Fruit fly (Drosophila melanogaster) whole organism, embryonic: ENCODE results near the gene CG9114.

Experiments used
- Abd-B ChIP-seq: fragments of 200-800 bp; sonication (Bioruptor generic); optimal IDR thresholded peaks from 2 replicates; lab custom pipeline; 2018; ENCODE audit warnings: missing biosample characterization, mild to moderate bottlenecking, missing genetic modification characterization, moderate library complexity
- Bgb ChIP-seq: fragments of 200-800 bp; sonication (Bioruptor generic); IDR thresholded peaks from 2 replicates; pipeline ENCODE4 v1.3.6; 2022; ENCODE audit warnings: missing biosample characterization, missing genetic modification characterization; ENCODE audit not compliant: partially characterized antibody
- CG10654 ChIP-seq: fragments of 200-800 bp; sonication (Bioruptor generic); optimal IDR thresholded peaks from 2 replicates; lab custom pipeline; 2016; ENCODE audit warnings: missing biosample characterization, missing genetic modification characterization
- CG12299 ChIP-seq: fragments of 200-800 bp; sonication (Bioruptor generic); optimal IDR thresholded peaks from 2 replicates; lab custom pipeline; 2018; ENCODE audit warnings: missing biosample characterization, mild to moderate bottlenecking, missing genetic modification characterization
- CG12744 ChIP-seq: fragments of 200-800 bp; sonication (Bioruptor generic); optimal IDR thresholded peaks from 2 replicates; lab custom pipeline; 2016; ENCODE audit warnings: missing biosample characterization, missing genetic modification characterization
- CG13123 ChIP-seq: fragments of 200-800 bp; sonication (Bioruptor generic); optimal IDR thresholded peaks from 2 replicates; lab custom pipeline; 2016; ENCODE audit warnings: missing biosample characterization, missing genetic modification characterization
- CG14860 ChIP-seq: fragments of 200-800 bp; sonication (Bioruptor generic); IDR thresholded peaks from 3 replicates; pipeline ENCODE4 v1.3.6; 2022; ENCODE audit warnings: missing biosample characterization, missing genetic modification characterization; ENCODE audit not compliant: partially characterized antibody
- CG17912 ChIP-seq: fragments of 200-800 bp; sonication (Bioruptor generic); optimal IDR thresholded peaks from 2 replicates; lab custom pipeline; 2018; ENCODE audit warnings: missing biosample characterization, mild to moderate bottlenecking, missing genetic modification characterization
- CG1832 ChIP-seq: fragments of 200-800 bp; sonication (Bioruptor generic); optimal IDR thresholded peaks from 2 replicates; lab custom pipeline; 2017; ENCODE audit warnings: missing biosample characterization, mild to moderate bottlenecking, missing genetic modification characterization, inconsistent platforms
- CG18476 ChIP-seq: fragments of 200-800 bp; sonication (Bioruptor generic); optimal IDR thresholded peaks from 2 replicates; lab custom pipeline; 2016; ENCODE audit warnings: missing biosample characterization, mild to moderate bottlenecking, missing genetic modification characterization
- CG3163 ChIP-seq: fragments of 200-800 bp; sonication (Bioruptor generic); optimal IDR thresholded peaks from 3 replicates; lab custom pipeline; 2016; ENCODE audit warnings: missing biosample characterization, missing genetic modification characterization
- CG6654 ChIP-seq: fragments of 200-800 bp; sonication (Bioruptor generic); optimal IDR thresholded peaks from 2 replicates; lab custom pipeline; 2017; ENCODE audit warnings: missing biosample characterization, mild to moderate bottlenecking, missing genetic modification characterization
- CG7357 ChIP-seq: fragments of 200-800 bp; sonication (Bioruptor generic); IDR thresholded peaks from 3 replicates; pipeline ENCODE4 v1.3.6; 2022; ENCODE audit warnings: missing biosample characterization, missing genetic modification characterization
- CG9215 ChIP-seq: fragments of 200-800 bp; sonication (Bioruptor generic); IDR thresholded peaks from 2 replicates; pipeline ENCODE4 v1.3.6; 2022; ENCODE audit warnings: missing biosample characterization, missing genetic modification characterization
- Dbx ChIP-seq: fragments of 200-800 bp; sonication (Bioruptor generic); IDR thresholded peaks from 3 replicates; pipeline ENCODE4 v1.3.6; 2022; ENCODE audit warnings: missing biosample characterization, missing genetic modification characterization
- H15 ChIP-seq: fragments of 200-800 bp; sonication (Bioruptor generic); IDR thresholded peaks from 3 replicates; pipeline ENCODE4 v1.3.6; 2022; ENCODE audit warnings: missing biosample characterization, missing genetic modification characterization
- HHEX ChIP-seq: fragments of 200-800 bp; sonication (Bioruptor generic); optimal IDR thresholded peaks from 3 replicates; lab custom pipeline; 2017; ENCODE audit warnings: missing biosample characterization, mild to moderate bottlenecking, missing genetic modification characterization, missing genetic modification reagents
- Mad ChIP-seq: fragments of 200-800 bp; sonication (Bioruptor generic); optimal IDR thresholded peaks from 2 replicates; lab custom pipeline; 2016; ENCODE audit warnings: missing biosample characterization, missing genetic modification characterization
- Mrtf ChIP-seq: fragments of 200-800 bp; sonication (Bioruptor generic); IDR thresholded peaks from 3 replicates; pipeline ENCODE4 v1.3.6; 2022; ENCODE audit warnings: missing biosample characterization, missing genetic modification characterization
- Myb ChIP-seq: fragments of 200-800 bp; sonication (Bioruptor generic); optimal IDR thresholded peaks from 2 replicates; lab custom pipeline; 2016; ENCODE audit warnings: missing biosample characterization, missing genetic modification characterization
- NFAT ChIP-seq: fragments of 200-800 bp; sonication (Bioruptor generic); IDR thresholded peaks from 2 replicates; pipeline ENCODE4 v1.3.6; 2022; ENCODE audit warnings: missing biosample characterization, missing genetic modification characterization
- Neu2 ChIP-seq: fragments of 200-800 bp; sonication (Bioruptor generic); optimal IDR thresholded peaks from 3 replicates; lab custom pipeline; 2016; ENCODE audit warnings: missing biosample characterization, missing genetic modification characterization, borderline replicate concordance
- Nf-YA ChIP-seq: fragments of 200-800 bp; sonication (Bioruptor generic); IDR thresholded peaks from 2 replicates; pipeline ENCODE4 v1.3.6; 2022; ENCODE audit warnings: missing biosample characterization, missing genetic modification characterization
- Nf-YB ChIP-seq: fragments of 200-800 bp; sonication (Bioruptor generic); optimal IDR thresholded peaks from 3 replicates; lab custom pipeline; 2019; ENCODE audit warnings: missing biosample characterization, mild to moderate bottlenecking, missing genetic modification characterization, moderate library complexity
- Oli ChIP-seq: fragments of 200-800 bp; sonication (Bioruptor generic); optimal IDR thresholded peaks from 2 replicates; lab custom pipeline; 2018; ENCODE audit warnings: missing biosample characterization, mild to moderate bottlenecking, missing genetic modification characterization, moderate library complexity
- Poxn ChIP-seq: fragments of 200-800 bp; sonication (Bioruptor generic); IDR thresholded peaks from 2 replicates; pipeline ENCODE4 v1.3.6; 2022; ENCODE audit warnings: missing biosample characterization, missing genetic modification characterization
- Scr ChIP-seq: fragments of 200-800 bp; sonication (Bioruptor generic); IDR thresholded peaks from 2 replicates; pipeline ENCODE4 v1.3.6; 2022; ENCODE audit warnings: missing biosample characterization, missing genetic modification characterization; ENCODE audit not compliant: partially characterized antibody
- Six4 ChIP-seq: fragments of 200-800 bp; sonication (Bioruptor generic); optimal IDR thresholded peaks from 2 replicates; lab custom pipeline; 2016; ENCODE audit warnings: missing biosample characterization, missing genetic modification characterization
- ato ChIP-seq: fragments of 200-800 bp; sonication (Bioruptor generic); IDR thresholded peaks from 2 replicates; pipeline ENCODE4 v1.3.6; 2022; ENCODE audit warnings: missing biosample characterization, missing genetic modification characterization; ENCODE audit not compliant: partially characterized antibody
- bsh ChIP-seq, 2 experiments: fragments of 200-800 bp; sonication (Bioruptor generic); optimal IDR thresholded peaks; 2 replicates each; lab custom pipeline; 2017 to 2018; ENCODE audit warnings: mild to moderate bottlenecking in 2 of 2, missing biosample characterization in 2 of 2, missing genetic modification characterization in 2 of 2, moderate library complexity in 1 of 2
- chn ChIP-seq: fragments of 200-800 bp; sonication (Bioruptor generic); optimal IDR thresholded peaks from 2 replicates; lab custom pipeline; 2016; ENCODE audit warnings: missing biosample characterization, missing genetic modification characterization
- esg ChIP-seq: fragments of 200-800 bp; sonication (Bioruptor generic); conservative IDR thresholded peaks from 2 replicates; pipeline ENCODE4 v1.3.6; 2022; ENCODE audit warnings: missing biosample characterization, missing genetic modification characterization
- eve ChIP-seq, 2 experiments: fragments of >200 bp; optimal IDR thresholded peaks; 2 replicates each; lab custom pipeline; 2017; ENCODE audit warnings: missing biosample characterization in 2 of 2, missing genetic modification characterization in 2 of 2
- gcm2 ChIP-seq: fragments of 200-800 bp; sonication (Bioruptor generic); optimal IDR thresholded peaks from 2 replicates; lab custom pipeline; 2016; ENCODE audit warnings: missing biosample characterization, missing genetic modification characterization
- ind ChIP-seq: fragments of 200-800 bp; sonication (Bioruptor generic); optimal IDR thresholded peaks from 3 replicates; lab custom pipeline; 2016; ENCODE audit warnings: missing biosample characterization, missing genetic modification characterization
- inv ChIP-seq: fragments of 200-800 bp; sonication (Bioruptor generic); IDR thresholded peaks from 2 replicates; pipeline ENCODE4 v1.3.6; 2022; ENCODE audit warnings: missing biosample characterization, missing genetic modification characterization; ENCODE audit not compliant: partially characterized antibody
- jigr1 ChIP-seq: fragments of 200-800 bp; sonication (Bioruptor generic); IDR thresholded peaks from 3 replicates; pipeline ENCODE4 v1.3.6; 2022; ENCODE audit warnings: missing biosample characterization, missing genetic modification characterization
- jing ChIP-seq: fragments of 200-800 bp; sonication (Bioruptor generic); optimal IDR thresholded peaks from 2 replicates; lab custom pipeline; 2018; ENCODE audit warnings: missing biosample characterization, mild to moderate bottlenecking, missing genetic modification characterization
- luna ChIP-seq: fragments of 200-800 bp; sonication (Bioruptor generic); optimal IDR thresholded peaks from 2 replicates; lab custom pipeline; 2016; ENCODE audit warnings: missing biosample characterization, missing genetic modification characterization
- odd ChIP-seq: fragments of 200-800 bp; sonication (Bioruptor generic); optimal IDR thresholded peaks from 2 replicates; lab custom pipeline; 2017; ENCODE audit warnings: missing biosample characterization, mild to moderate bottlenecking, missing genetic modification characterization
- onecut ChIP-seq: fragments of 200-800 bp; sonication (Bioruptor generic); IDR thresholded peaks from 2 replicates; pipeline ENCODE4 v1.3.6; 2022; ENCODE audit warnings: missing biosample characterization, missing genetic modification characterization
- pan ChIP-seq, 4 experiments: fragments of >200 bp in 3 of 4; fragments of 200-800 bp in 1 of 4; sonication (Bioruptor generic) in 1 of 4; optimal IDR thresholded peaks in 3 of 4; IDR thresholded peaks in 1 of 4; 2 replicates each; pipeline versions ENCODE4 v1.3.6 to Lab custom; 2017 to 2022; ENCODE audit warnings: missing biosample characterization in 2 of 4, missing genetic modification characterization in 2 of 4, mixed read lengths in 1 of 4
- ro ChIP-seq: fragments of 200-800 bp; sonication (Bioruptor generic); IDR thresholded peaks from 2 replicates; pipeline ENCODE4 v1.3.6; 2022; ENCODE audit warnings: missing biosample characterization, missing genetic modification characterization
- salm ChIP-seq: fragments of 200-800 bp; sonication (Bioruptor generic); optimal IDR thresholded peaks from 2 replicates; lab custom pipeline; 2018; ENCODE audit warnings: missing biosample characterization, mild to moderate bottlenecking, missing genetic modification characterization
- sc ChIP-seq, 3 experiments: fragments of >200 bp in 2 of 3; fragments of 200-800 bp in 1 of 3; sonication (Bioruptor generic) in 1 of 3; optimal IDR thresholded peaks; 2 replicates in 2 of 3; 3 replicates in 1 of 3; lab custom pipeline; 2017; ENCODE audit warnings: mild to moderate bottlenecking in 1 of 3, missing biosample characterization in 1 of 3, missing genetic modification characterization in 1 of 3, missing genetic modification reagents in 1 of 3
- shn ChIP-seq: fragments of 200-800 bp; sonication (Bioruptor generic); optimal IDR thresholded peaks from 3 replicates; lab custom pipeline; 2016; ENCODE audit warnings: missing biosample characterization, missing genetic modification characterization
- tio ChIP-seq: fragments of 200-800 bp; sonication (Bioruptor generic); optimal IDR thresholded peaks from 2 replicates; lab custom pipeline; 2017; ENCODE audit warnings: missing biosample characterization, missing genetic modification characterization, inconsistent platforms
- vvl ChIP-seq: fragments of 200-800 bp; sonication (Bioruptor generic); IDR thresholded peaks from 2 replicates; pipeline ENCODE4 v1.3.6; 2022; ENCODE audit warnings: missing biosample characterization, missing genetic modification characterization
- yki ChIP-seq: fragments of >200 bp; optimal IDR thresholded peaks from 3 replicates; lab custom pipeline; 2018

CG9114 gene

dm6 chrX:15323302-15323880 lies 9.6 kb downstream of the CG9114 start (continued):
- TF ChIP-seq ind (GFP tag; lab: Kevin White, UChicago) (peak; percentile 89), Abd-B (GFP tag; lab: Kevin White, UChicago) (peak; percentile 27), CG13123 (peak; percentile 25), yki (lab: Kevin White, UChicago) (no peak), Nf-YB (GFP tag; lab: Kevin White, UChicago) (peak; percentile 39), ro (GFP tag; lab: Robert Waterston, UW) (peak; percentile 72; the same call in 1 of the 2 replicates), tio (GFP tag; lab: Kevin White, UChicago) (no peak), inv (GFP tag; lab: Robert Waterston, UW) (peak; percentile 44; the same call in 1 of the 2 replicates), CG7357 (peak; percentile 66), eve (GFP tag; optimal IDR thresholded peaks at IDR 0.05; lab: Kevin White, UChicago) (no peak), Bgb (GFP tag; lab: Robert Waterston, UW) (peak; percentile 67), esg (GFP tag; lab: Robert Waterston, UW) (peak; percentile 73), CG12744 (GFP tag; lab: Kevin White, UChicago) (peak; percentile 52), pan (optimal IDR thresholded peaks at IDR 0.05; lab: Kevin White, UChicago) (no peak), pan (GFP tag; optimal IDR thresholded peaks at IDR 0.05 in 1 of 2, IDR thresholded peaks at IDR 0.05 in 1 of 2) (peak in 1 of 2 experiments; percentile 91), gcm2 (GFP tag; lab: Kevin White, UChicago) (peak; percentile 64), Six4 (GFP tag; lab: Kevin White, UChicago) (peak; percentile 79), ato (peak; percentile 54; the same call in 1 of the 2 replicates), bsh (GFP tag; optimal IDR thresholded peaks at IDR 0.05; lab: Kevin White, UChicago) (peak; percentile 13 to 75), sc (optimal IDR thresholded peaks at IDR 0.05; lab: Kevin White, UChicago) (no peak), sc (GFP tag; optimal IDR thresholded peaks at IDR 0.05; lab: Kevin White, UChicago) (peak; percentile 32), Nf-YA (GFP tag; lab: Robert Waterston, UW) (peak; percentile 65), chn (peak; percentile 84), CG9215 (GFP tag; lab: Robert Waterston, UW) (peak; percentile 85), odd (peak; percentile 47), CG14860 (GFP tag; lab: Robert Waterston, UW) (no peak), H15 (GFP tag; lab: Robert Waterston, UW) (peak; percentile 85), HHEX (GFP tag; lab: Kevin White, UChicago) (peak; percentile 84), Scr (0 out of 2 replicates have a peak, but pooled peaks have one; percentile 30), onecut (GFP tag; lab: Robert Waterston, UW) (peak; percentile 87), CG10654 (peak; percentile 64), CG12299 (tag; lab: Kevin White, UChicago) (peak; percentile 45), Oli (tag; lab: Kevin White, UChicago) (peak; percentile 61), shn (GFP tag; lab: Kevin White, UChicago) (peak; percentile 92), CG3163 (GFP tag; lab: Kevin White, UChicago) (peak; percentile 82), CG1832 (GFP tag; lab: Kevin White, UChicago) (peak; percentile 26), NFAT (GFP tag; lab: Robert Waterston, UW) (peak; percentile 96), Dbx (peak; percentile 94), Mad (GFP tag; lab: Kevin White, UChicago) (peak; percentile 70), Mrtf (GFP tag; lab: Robert Waterston, UW) (peak; percentile 92), jigr1 (0 out of 3 replicates have a peak, but pooled peaks have one; percentile 42), CG18476 (GFP tag; lab: Kevin White, UChicago) (peak; percentile 53), CG17912 (GFP tag; lab: Kevin White, UChicago) (peak; percentile 83), Myb (peak; percentile 71), vvl (peak; percentile 94), jing (GFP tag; lab: Kevin White, UChicago) (no peak), salm (tag; lab: Kevin White, UChicago) (peak; percentile 14), luna (GFP tag; lab: Kevin White, UChicago) (peak; percentile 50), Neu2 (no peak), CG6654 (peak; percentile 23), Poxn (GFP tag; lab: Robert Waterston, UW) (peak; percentile 68)
